Worm (Caenorhabditis elegans) whole organism, mixed stage, embryonic: ENCODE measurements around the gene F49E11.7.

Experiments
- elt-1 ChIP-seq: sonication (generic microtip); optimal IDR thresholded peaks from 2 replicates; lab custom pipeline; 2017; ENCODE audit warnings: missing genetic modification characterization, mild to moderate bottlenecking, missing compliant biosample characterization, antibody characterized with exemption, moderate library complexity, borderline replicate concordance; ENCODE audit not compliant: insufficient read depth
- hlh-1 ChIP-seq: fragments of 150-350 bp; optimal IDR thresholded peaks from 2 replicates; lab custom pipeline; 2014; ENCODE audit warnings: missing biosample characterization, missing genetic modification reagents, missing genetic modification characterization
- mep-1 ChIP-seq: fragments of 150-350 bp; optimal IDR thresholded peaks from 2 replicates; lab custom pipeline; 2017; ENCODE audit warnings: missing biosample characterization, missing genetic modification reagents, missing genetic modification characterization, inconsistent platforms
- pha-4 ChIP-seq: fragments of 150-350 bp; optimal IDR thresholded peaks from 2 replicates; lab custom pipeline; 2018; ENCODE audit warnings: missing biosample characterization, missing genetic modification reagents, missing genetic modification characterization

DNA sequence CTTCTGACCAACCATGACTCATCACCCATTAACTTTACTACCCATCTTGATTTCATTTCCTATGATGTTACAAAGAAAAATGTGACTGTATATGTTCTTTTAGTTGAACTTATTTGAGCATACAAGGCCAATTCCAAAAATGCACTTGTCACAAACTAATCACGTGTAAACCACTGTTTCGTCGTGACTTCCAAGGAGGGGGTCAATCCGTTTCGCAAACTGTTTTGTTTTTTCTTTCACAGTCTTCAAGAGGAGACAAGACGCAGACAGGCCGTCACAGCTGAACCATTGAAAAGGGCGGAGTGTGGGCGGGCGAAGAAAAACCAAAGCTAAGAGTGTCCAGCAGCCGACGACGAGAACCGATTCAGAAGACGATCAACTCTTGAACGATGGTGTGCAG is 26.5 kb downstream of the F49E11.7 start, which contains the start of gene C39E9.8:
- TF ChIP-seq hlh-1 (tag; lab: Kevin White, UChicago) (no peak), pha-4 (tag; lab: Kevin White, UChicago) (no peak), mep-1 (tag; lab: Kevin White, UChicago) (no peak), elt-1 (no peak)
